Fruit fly (Drosophila melanogaster): ENCODE data around the gene Gli.
"Not testable (repeated sequence)": the region's sequence is repeated elsewhere in the genome, so short reads cannot be mapped to it uniquely, and the experiment has no call there.

DNA sequence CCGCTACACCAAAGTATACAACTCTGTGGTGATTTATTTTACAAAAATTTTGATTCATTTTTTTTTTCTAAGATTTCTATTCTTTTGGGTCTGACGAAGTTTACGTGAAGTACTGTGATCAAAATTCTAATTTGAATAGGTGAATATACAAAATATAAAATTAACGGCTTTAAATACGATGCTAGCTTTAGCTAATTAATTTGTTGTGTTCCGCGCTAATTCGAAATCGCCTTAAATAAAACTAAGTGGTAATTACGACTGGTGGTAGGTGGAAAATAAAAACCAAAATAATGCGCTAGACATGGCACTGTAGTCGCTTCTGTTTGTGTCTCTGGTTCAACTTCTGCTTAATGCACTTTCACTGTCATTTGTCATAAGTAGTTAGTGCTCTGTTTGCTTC, 51.6 kb downstream of the Gli start, which contains the start of gene CG43924:
- not testable (repeated sequence) for TF ChIP-seq CG8478, CTCF (optimal IDR thresholded peaks at IDR 0.05)

All from S2 (cell line).